Fruit fly (Drosophila melanogaster): Measurements from ENCODE around the gene CG4598.
A peak's percentile ranks its signal among the peaks of the same experiment; 100 is the strongest.

The CG4598 gene

dm6 chr2L:9915011-9915850 is 3.2 kb upstream of the CG4598 start, which contains the start of gene yip2 (continued):
- TF ChIP-seq gsb (GFP tag; IDR thresholded peaks at IDR 0.05) (no peak), slp2 (GFP tag; optimal IDR thresholded peaks at IDR 0.05) (peak; percentile 50), Mad (GFP tag; optimal IDR thresholded peaks at IDR 0.05) (peak; percentile 17), chm (GFP tag; IDR thresholded peaks at IDR 0.05) (peak; percentile 64; the same call in 1 of the 2 replicates), grau (tag; optimal IDR thresholded peaks at IDR 0.05) (peak; percentile 70), CG3065 (GFP tag; optimal IDR thresholded peaks at IDR 0.05) (no peak), hb (GFP tag; IDR thresholded peaks at IDR 0.05; ENCODE audit: partially characterized antibody) (no peak), sob (GFP tag; IDR thresholded peaks at IDR 0.05) (peak; percentile 72; the same call in 1 of the 2 replicates), CG3407 (GFP tag; optimal IDR thresholded peaks at IDR 0.05) (peak; percentile 37), ac (GFP tag; optimal IDR thresholded peaks at IDR 0.05) (no peak), CG1647 (GFP tag; optimal IDR thresholded peaks at IDR 0.05) (no peak), MBD-R2 (GFP tag; IDR thresholded peaks at IDR 0.05) (peak; percentile 32; the same call in 1 of the 2 replicates), CkIIα-i1 (GFP tag; IDR thresholded peaks at IDR 0.05) (no peak), Sin3A (optimal IDR thresholded peaks at IDR 0.05) (no peak), gcm (GFP tag; optimal IDR thresholded peaks at IDR 0.05) (peak; percentile 57), CG10959 (GFP tag; IDR thresholded peaks at IDR 0.05) (no peak), toy (GFP tag; IDR thresholded peaks at IDR 0.05) (no peak), CG4707 (GFP tag; optimal IDR thresholded peaks at IDR 0.05) (peak; percentile 59), prd (optimal IDR thresholded peaks at IDR 0.05) (no peak), prd (GFP tag; IDR thresholded peaks at IDR 0.05) (peak; percentile 65), Lim3 (GFP tag; IDR thresholded peaks at IDR 0.05) (no peak), CG6683 (GFP tag; optimal IDR thresholded peaks at IDR 0.05) (peak; percentile 36), Oaz (GFP tag; IDR thresholded peaks at IDR 0.05) (0 out of 2 replicates have a peak, but pooled peaks have one; percentile 12), CG31441 (GFP tag; IDR thresholded peaks at IDR 0.05) (peak; percentile 58; the same call in 1 of the 2 replicates), YL-1 (GFP tag; optimal IDR thresholded peaks at IDR 0.05) (peak; percentile 52), fd102C (GFP tag; optimal IDR thresholded peaks at IDR 0.05) (no peak), CG10654 (GFP tag; optimal IDR thresholded peaks at IDR 0.05) (no peak), Ada2b (GFP tag; IDR thresholded peaks at IDR 0.05) (peak; percentile 69), gcm2 (GFP tag; optimal IDR thresholded peaks at IDR 0.05) (no peak), bigmax (GFP tag; optimal IDR thresholded peaks at IDR 0.05) (no peak), CG10431 (GFP tag; optimal IDR thresholded peaks at IDR 0.05) (no peak), CG2889 (GFP tag; IDR thresholded peaks at IDR 0.05) (0 out of 3 replicates have a peak, but pooled peaks have one; percentile 25), onecut (GFP tag; IDR thresholded peaks at IDR 0.05) (peak; percentile 58), usp (GFP tag; optimal IDR thresholded peaks at IDR 0.05) (no peak), nom (GFP tag; optimal IDR thresholded peaks at IDR 0.05) (peak; percentile 100), sd (tag; optimal IDR thresholded peaks at IDR 0.05) (no peak), Atf-2 (GFP tag; optimal IDR thresholded peaks at IDR 0.05) (no peak), CG6791 (GFP tag; IDR thresholded peaks at IDR 0.05; ENCODE audit: partially characterized antibody) (no peak), CG7963 (GFP tag; IDR thresholded peaks at IDR 0.05; ENCODE audit: partially characterized antibody) (no peak), CG18764 (GFP tag; optimal IDR thresholded peaks at IDR 0.05) (peak; percentile 1), wdn (GFP tag; IDR thresholded peaks at IDR 0.05) (no peak), insv (GFP tag; optimal IDR thresholded peaks at IDR 0.05) (no peak), lbe (GFP tag; optimal IDR thresholded peaks at IDR 0.05) (peak; percentile 75), Antp (GFP tag; optimal IDR thresholded peaks at IDR 0.05) (peak; percentile 55), CG9727 (GFP tag; optimal IDR thresholded peaks at IDR 0.05) (peak; percentile 39), mld (GFP tag; IDR thresholded peaks at IDR 0.05; ENCODE audit: partially characterized antibody) (0 out of 3 replicates have a peak, but pooled peaks have one; percentile 33), CG2199 (GFP tag; IDR thresholded peaks at IDR 0.05) (no peak), seq (GFP tag; IDR thresholded peaks at IDR 0.05) (peak; percentile 46; the same call in 1 of the 2 replicates), gro (GFP tag; optimal IDR thresholded peaks at IDR 0.05) (peak; percentile 8), CG11695 (GFP tag; IDR thresholded peaks at IDR 0.05) (peak; percentile 63)

All from whole organism, embryonic.